Worm (Caenorhabditis elegans): ENCODE results near the gene mgl-3.

- TF ChIP-seq ztf-11 (tag; optimal IDR thresholded peaks at IDR 0.05) (no peak), nhr-28 (tag; optimal IDR thresholded peaks at IDR 0.05) (no peak), lsy-2 (tag; optimal IDR thresholded peaks at IDR 0.05) (no peak), lin-13 (tag; optimal IDR thresholded peaks at IDR 0.05) (no peak), unc-120 (tag; optimal IDR thresholded peaks at IDR 0.05; ENCODE audit: poor library complexity, severe bottlenecking) (no peak), unc-39 (tag; optimal IDR thresholded peaks at IDR 0.05) (no peak), ces-1 (GFP tag; optimal IDR thresholded peaks at IDR 0.05) (no peak), unc-62 (GFP tag; optimal IDR thresholded peaks at IDR 0.05) (no peak), nhr-76 (tag; optimal IDR thresholded peaks at IDR 0.05) (no peak), nhr-12 (tag; optimal IDR thresholded peaks at IDR 0.05) (no peak), tbx-8 (GFP tag; optimal IDR thresholded peaks at IDR 0.05) (no peak)
Measured at ce11 chrIV:5391507-5392057, 47.2 kb upstream of the mgl-3 start, which contains the start of the genes htp-1 and ZK616.5.
